Worm (Caenorhabditis elegans): ENCODE measurements around the gene affl-1.

The affl-1 gene

DNA sequence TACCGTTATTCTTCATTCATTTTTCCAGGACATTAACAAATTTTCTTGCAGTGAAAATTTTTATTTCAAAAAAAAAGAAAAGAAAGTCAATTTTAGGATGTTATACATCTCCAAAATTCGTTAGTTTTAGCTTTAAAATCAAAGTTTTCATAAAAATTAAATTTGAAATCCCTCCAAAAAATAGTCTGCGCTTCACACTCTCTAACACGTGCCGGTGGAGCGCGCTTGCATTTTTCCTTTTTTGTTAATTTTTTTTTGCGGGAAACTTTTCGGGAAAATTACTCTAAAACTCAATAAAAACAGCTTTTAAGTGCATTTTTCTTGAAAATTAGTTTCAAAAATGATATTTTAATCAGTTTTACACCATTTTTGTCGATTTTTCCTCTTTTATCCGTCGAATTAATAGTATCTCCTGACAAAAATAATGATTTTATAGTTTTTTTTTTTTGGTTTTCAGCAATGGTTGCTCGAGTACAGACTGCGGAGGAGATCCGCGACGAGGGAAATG, 51.1 kb downstream of the affl-1 start, which contains the start of gene unc-45 (continued):
- TF ChIP-seq unc-62 (GFP tag; optimal IDR thresholded peaks at IDR 0.05 in 1 of 2) (peak in 1 of 2 experiments; percentile 7), unc-62 (tag; optimal IDR thresholded peaks at IDR 0.05) (no peak), lsy-2 (tag; optimal IDR thresholded peaks at IDR 0.05) (peak in 1 of 2 experiments; percentile 58), zfp-2 (tag; optimal IDR thresholded peaks at IDR 0.05) (no peak), ZK546.5 (tag; optimal IDR thresholded peaks at IDR 0.05) (no peak), F26F4.8 (GFP tag; conservative IDR thresholded peaks at IDR 0.05) (no peak), ceh-20 (GFP tag; IDR thresholded peaks at IDR 0.05) (no peak), aha-1 (tag) (peak; percentile 14), ctbp-1 (GFP tag; IDR thresholded peaks at IDR 0.05) (no peak), lin-13 (GFP tag; optimal IDR thresholded peaks at IDR 0.05) (no peak)

Data from whole organism, L4 larva.